Worm (Caenorhabditis elegans): Measurements from ENCODE around the gene srh-195.

DNA sequence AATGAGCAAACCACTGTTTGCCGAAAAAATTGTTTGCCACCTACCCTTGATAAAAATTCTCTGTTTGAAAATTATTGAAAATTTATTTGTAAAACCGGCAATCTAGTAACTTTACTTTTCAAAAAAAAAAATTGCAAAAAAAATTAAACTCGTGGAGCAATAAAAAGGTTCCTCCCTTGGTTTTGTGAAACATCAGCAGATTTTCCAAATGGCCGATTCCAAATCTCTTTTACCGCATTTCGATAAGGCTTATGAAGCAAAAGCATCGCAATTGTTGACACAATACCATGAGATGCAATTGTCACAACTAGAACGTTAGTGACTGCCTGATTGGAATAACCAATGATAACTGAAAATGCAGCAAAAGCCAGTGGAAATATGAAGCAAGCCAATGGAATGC, 2.2 kb downstream of the srh-195 start:
- no peak for TF ChIP-seq unc-30 (tag; optimal IDR thresholded peaks at IDR 0.05)
- TF ChIP-seq irx-1 (tag; optimal IDR thresholded peaks at IDR 0.05) = no peak
- TF ChIP-seq skn-1 (tag; optimal IDR thresholded peaks at IDR 0.05) = no peak
- TF ChIP-seq lin-15B (tag; optimal IDR thresholded peaks at IDR 0.05) = no peak
- no peak for TF ChIP-seq nhr-12 (tag; optimal IDR thresholded peaks at IDR 0.05)

All from whole organism, L1 larva.